Worm (Caenorhabditis elegans) whole organism, L2 larva: ENCODE data around the gene sec-24.2.

Experiments
- blmp-1 ChIP-seq: sonication (generic microtip); optimal IDR thresholded peaks from 2 replicates; lab custom pipeline; 2017; ENCODE audit warnings: missing genetic modification characterization, mild to moderate bottlenecking, missing compliant biosample characterization, antibody characterized with exemption, moderate library complexity; ENCODE audit not compliant: insufficient read depth
- ceh-82 ChIP-seq: fragments of 150-350 bp; optimal IDR thresholded peaks from 2 replicates; lab custom pipeline; 2014; ENCODE audit warnings: missing biosample characterization, missing genetic modification characterization
- lin-39 ChIP-seq: fragments of 150-350 bp; optimal IDR thresholded peaks from 2 replicates; lab custom pipeline; 2014; ENCODE audit warnings: missing biosample characterization, missing genetic modification reagents, missing genetic modification characterization

DNA sequence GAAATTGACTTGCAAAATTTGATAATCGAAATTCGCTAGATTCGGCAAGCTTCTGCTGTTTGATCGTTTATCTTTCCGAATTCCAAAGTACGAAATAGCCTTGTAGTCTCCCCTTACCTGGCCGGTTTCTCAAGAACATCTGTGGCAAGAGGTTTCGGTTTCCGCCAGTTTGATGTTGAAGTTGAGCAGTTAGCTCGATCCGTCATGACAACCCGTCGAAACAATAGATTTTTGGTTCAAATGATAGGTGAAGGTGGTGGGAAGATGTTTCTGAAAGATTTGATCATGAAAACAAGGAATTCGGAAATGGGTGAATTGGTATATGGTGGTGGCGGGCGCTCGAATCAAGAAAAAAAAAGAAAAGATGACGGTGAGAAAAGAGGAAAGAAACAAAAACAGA lies 37.8 kb upstream of the sec-24.2 start, which contains the start of gene acs-20:
- TF ChIP-seq ceh-82 (no peak), blmp-1 (tag; lab: Kevin White, UChicago) (no peak), lin-39 (tag; lab: Kevin White, UChicago) (no peak)
